Fruit fly (Drosophila melanogaster) whole organism, pupa: ENCODE measurements around the gene CG5191.

Experiments
- CG12605 ChIP-seq: fragments of 200-800 bp; sonication (Bioruptor generic); IDR thresholded peaks from 2 replicates; pipeline ENCODE4 v1.3.6; 2022; ENCODE audit warnings: missing biosample characterization, missing genetic modification characterization
- CG15710 ChIP-seq: fragments of 200-800 bp; sonication (Bioruptor generic); optimal IDR thresholded peaks from 2 replicates; lab custom pipeline; 2018; ENCODE audit warnings: missing biosample characterization, mild to moderate bottlenecking, missing genetic modification characterization, moderate library complexity
- CG17806 ChIP-seq: fragments of 200-800 bp; sonication (Bioruptor generic); optimal IDR thresholded peaks from 2 replicates; lab custom pipeline; 2018; ENCODE audit warnings: missing biosample characterization, mild to moderate bottlenecking, missing genetic modification characterization, moderate library complexity
- CG32121 ChIP-seq: fragments of 200-800 bp; sonication (Bioruptor generic); IDR thresholded peaks from 2 replicates; pipeline ENCODE4 v1.3.6; 2022; ENCODE audit warnings: missing biosample characterization, missing genetic modification characterization
- EcR ChIP-seq: fragments of 200-800 bp; sonication (Bioruptor generic); optimal IDR thresholded peaks from 3 replicates; lab custom pipeline; 2019; ENCODE audit warnings: missing biosample characterization, missing genetic modification characterization, mild to moderate bottlenecking, moderate library complexity, missing genetic modification reagents
- Pif1A ChIP-seq: fragments of 200-800 bp; sonication (Bioruptor generic); optimal IDR thresholded peaks from 3 replicates; lab custom pipeline; 2016; ENCODE audit warnings: missing biosample characterization, missing genetic modification characterization
- Pif1B ChIP-seq: fragments of 200-800 bp; sonication (Bioruptor generic); optimal IDR thresholded peaks from 3 replicates; lab custom pipeline; 2016; ENCODE audit warnings: missing biosample characterization, missing genetic modification characterization
- Snoo ChIP-seq: fragments of 200-800 bp; sonication (Bioruptor generic); optimal IDR thresholded peaks from 3 replicates; lab custom pipeline; 2017; ENCODE audit warnings: missing biosample characterization, mild to moderate bottlenecking, missing genetic modification characterization, inconsistent platforms
- fd96Ca ChIP-seq: fragments of 200-800 bp; sonication (Bioruptor generic); IDR thresholded peaks from 3 replicates; pipeline ENCODE4 v1.3.6; 2022; ENCODE audit warnings: missing biosample characterization, missing genetic modification characterization
- rn ChIP-seq: fragments of 200-800 bp; sonication (Bioruptor generic); IDR thresholded peaks from 2 replicates; pipeline ENCODE4 v1.3.6; 2022; ENCODE audit warnings: missing biosample characterization, missing genetic modification characterization

- TF ChIP-seq rn (no peak), Pif1B (GFP tag; lab: Kevin White, UChicago) (no peak), fd96Ca (GFP tag; lab: Robert Waterston, UW) (no peak), CG15710 (tag; lab: Kevin White, UChicago) (no peak), Pif1A (GFP tag; lab: Kevin White, UChicago) (no peak), CG32121 (GFP tag; lab: Robert Waterston, UW) (no peak), CG12605 (GFP tag; lab: Robert Waterston, UW) (no peak), EcR (GFP tag; lab: Kevin White, UChicago) (no peak), CG17806 (tag; lab: Kevin White, UChicago) (no peak), Snoo (tag; lab: Kevin White, UChicago) (no peak)
These were observed 26.1 kb upstream of the CG5191 start, which contains the start of the genes MtnE and MtnD for dm6 chr3R:20534575-20534974.
